Worm (Caenorhabditis elegans) whole organism, midembryonic: ENCODE data around the gene T26G10.4.

Experiments
- T22C8.4 ChIP-seq: fragments of 200-800 bp; sonication (Bioruptor generic); IDR thresholded peaks from 2 replicates; pipeline ENCODE4 v1.3.6; 2022; ENCODE audit warnings: missing genetic modification characterization, missing compliant biosample characterization
- cog-1 ChIP-seq: sonication (generic microtip); optimal IDR thresholded peaks from 2 replicates; lab custom pipeline; 2016; ENCODE audit warnings: missing genetic modification characterization, missing compliant biosample characterization
- klf-2 ChIP-seq: fragments of 200-800 bp; sonication (Bioruptor generic); conservative IDR thresholded peaks from 2 replicates; pipeline ENCODE4 v1.3.6; 2022; ENCODE audit warnings: missing genetic modification reagents, missing genetic modification characterization, missing compliant biosample characterization
- med-1 ChIP-seq: sonication (generic microtip); optimal IDR thresholded peaks from 2 replicates; lab custom pipeline; 2017; ENCODE audit warnings: missing genetic modification characterization, mild to moderate bottlenecking, missing compliant biosample characterization, antibody characterized with exemption, missing genetic modification reagents; ENCODE audit not compliant: insufficient read depth
- tab-1 ChIP-seq: fragments of 200-800 bp; sonication (Bioruptor generic); IDR thresholded peaks from 2 replicates; pipeline ENCODE4 v1.3.6; 2022; ENCODE audit warnings: missing genetic modification characterization, missing compliant biosample characterization
- ztf-23 ChIP-seq: fragments of 200-800 bp; sonication (Bioruptor generic); IDR thresholded peaks from 2 replicates; pipeline ENCODE4 v1.3.6; 2022; ENCODE audit warnings: missing genetic modification reagents, missing genetic modification characterization, missing compliant biosample characterization
- ztf-29 ChIP-seq: fragments of 200-800 bp; sonication (Bioruptor generic); IDR thresholded peaks from 2 replicates; pipeline ENCODE4 v1.3.6; 2022; ENCODE audit warnings: missing genetic modification reagents, missing genetic modification characterization, missing compliant biosample characterization

ce11 chrIII:9467857-9468256 is 47.5 kb downstream of the T26G10.4 start, which contains the start of gene tag-342:
- TF ChIP-seq cog-1 (tag; lab: Kevin White, UChicago) = no peak
- TF ChIP-seq ztf-23 = no peak
- TF ChIP-seq ztf-29 (GFP tag; lab: Robert Waterston, UW) = no peak
- no peak for TF ChIP-seq med-1 (GFP tag; lab: Kevin White, UChicago)
- no peak for TF ChIP-seq tab-1
- no peak for TF ChIP-seq klf-2 (GFP tag; lab: Robert Waterston, UW)
- TF ChIP-seq T22C8.4 = no peak
